Fruit fly (Drosophila melanogaster) whole organism, embryonic: Measurements from ENCODE around the gene Idh3b.

Experiments used
- Asciz ChIP-seq: fragments of 200-800 bp; sonication (Bioruptor generic); optimal IDR thresholded peaks from 2 replicates; lab custom pipeline; 2017; ENCODE audit warnings: missing biosample characterization, mild to moderate bottlenecking, missing genetic modification characterization, missing genetic modification reagents
- B-H2 ChIP-seq: fragments of 200-800 bp; sonication (Bioruptor generic); optimal IDR thresholded peaks from 2 replicates; lab custom pipeline; 2018; ENCODE audit warnings: missing biosample characterization, mild to moderate bottlenecking, missing genetic modification characterization
- BEAF-32 ChIP-seq: fragments of 200-800 bp; sonication (Bioruptor generic); optimal IDR thresholded peaks from 3 replicates; lab custom pipeline; 2017; ENCODE audit warnings: missing biosample characterization, missing genetic modification characterization, mild to moderate bottlenecking, moderate library complexity, missing genetic modification reagents
- CG1024 ChIP-seq: fragments of 200-800 bp; sonication (Bioruptor generic); IDR thresholded peaks from 2 replicates; pipeline ENCODE4 v1.3.6; 2022; ENCODE audit warnings: missing biosample characterization, missing genetic modification characterization
- CG10267 ChIP-seq: fragments of 200-800 bp; sonication (Bioruptor generic); optimal IDR thresholded peaks from 2 replicates; lab custom pipeline; 2018; ENCODE audit warnings: missing biosample characterization, mild to moderate bottlenecking, missing genetic modification characterization, moderate library complexity
- CG10366 ChIP-seq: fragments of 200-800 bp; sonication (Bioruptor generic); IDR thresholded peaks from 2 replicates; pipeline ENCODE4 v1.3.6; 2022; ENCODE audit warnings: missing biosample characterization, missing genetic modification characterization
- CG15269 ChIP-seq: fragments of 200-800 bp; sonication (Bioruptor generic); optimal IDR thresholded peaks from 2 replicates; lab custom pipeline; 2018; ENCODE audit warnings: missing biosample characterization, mild to moderate bottlenecking, missing genetic modification characterization, moderate library complexity
- CG15601 ChIP-seq: fragments of 200-800 bp; sonication (Bioruptor generic); optimal IDR thresholded peaks from 3 replicates; lab custom pipeline; 2019; ENCODE audit warnings: missing biosample characterization, mild to moderate bottlenecking, missing genetic modification characterization, moderate library complexity
- CG15696 ChIP-seq: fragments of 200-800 bp; sonication (Bioruptor generic); optimal IDR thresholded peaks from 2 replicates; lab custom pipeline; 2019; ENCODE audit warnings: missing biosample characterization, mild to moderate bottlenecking, missing genetic modification characterization, moderate library complexity
- CG18011 ChIP-seq: fragments of 200-800 bp; sonication (Bioruptor generic); optimal IDR thresholded peaks from 2 replicates; lab custom pipeline; 2017; ENCODE audit warnings: missing biosample characterization, missing genetic modification characterization, mild to moderate bottlenecking, moderate library complexity, missing genotype
- CG30431 ChIP-seq: fragments of 200-800 bp; sonication (Bioruptor generic); optimal IDR thresholded peaks from 2 replicates; lab custom pipeline; 2017; ENCODE audit warnings: missing biosample characterization, missing genetic modification characterization
- CG32767 ChIP-seq: fragments of 200-800 bp; sonication (Bioruptor generic); IDR thresholded peaks from 2 replicates; pipeline ENCODE4 v1.3.6; 2022; ENCODE audit warnings: missing biosample characterization, missing genetic modification characterization
- CG3847 ChIP-seq: fragments of 200-800 bp; sonication (Bioruptor generic); IDR thresholded peaks from 2 replicates; pipeline ENCODE4 v1.3.6; 2022; ENCODE audit warnings: missing biosample characterization, missing genetic modification characterization
- CG4282 ChIP-seq: fragments of 200-800 bp; sonication (Bioruptor generic); optimal IDR thresholded peaks from 2 replicates; lab custom pipeline; 2016; ENCODE audit warnings: missing biosample characterization, missing genetic modification characterization
- CG8089 ChIP-seq: fragments of 200-800 bp; sonication (Bioruptor generic); optimal IDR thresholded peaks from 3 replicates; lab custom pipeline; 2016; ENCODE audit warnings: missing biosample characterization, missing genetic modification characterization
- CG8290 ChIP-seq, 3 experiments: fragments of 200-800 bp; sonication (Bioruptor generic); optimal IDR thresholded peaks; 2 replicates each; lab custom pipeline; 2016 to 2019; ENCODE audit warnings: missing biosample characterization in 3 of 3, missing genetic modification characterization in 3 of 3, mild to moderate bottlenecking in 2 of 3, moderate library complexity in 1 of 3
- CG9817 ChIP-seq: fragments of 200-800 bp; sonication (Bioruptor generic); optimal IDR thresholded peaks from 2 replicates; lab custom pipeline; 2018; ENCODE audit warnings: missing biosample characterization, mild to moderate bottlenecking, missing genetic modification characterization, moderate library complexity
- Camta ChIP-seq: fragments of 200-800 bp; sonication (Bioruptor generic); optimal IDR thresholded peaks from 2 replicates; lab custom pipeline; 2016; ENCODE audit warnings: missing biosample characterization, missing genetic modification characterization
- Dp ChIP-seq: fragments of 200-800 bp; sonication (Bioruptor generic); optimal IDR thresholded peaks from 2 replicates; lab custom pipeline; 2018; ENCODE audit warnings: missing biosample characterization, mild to moderate bottlenecking, missing genetic modification characterization, moderate library complexity
- Dref ChIP-seq: fragments of 200-800 bp; sonication (Bioruptor generic); IDR thresholded peaks from 2 replicates; pipeline ENCODE4 v1.3.6; 2022; ENCODE audit warnings: missing biosample characterization, missing genetic modification characterization
- E2f2 ChIP-seq: fragments of 200-800 bp; sonication (Bioruptor generic); IDR thresholded peaks from 2 replicates; pipeline ENCODE4 v1.3.6; 2022; ENCODE audit warnings: missing biosample characterization, missing genetic modification characterization
- Fer2 ChIP-seq: fragments of 200-800 bp; sonication (Bioruptor generic); optimal IDR thresholded peaks from 2 replicates; lab custom pipeline; 2018; ENCODE audit warnings: missing biosample characterization, mild to moderate bottlenecking, missing genetic modification characterization, moderate library complexity
- Fer3 ChIP-seq: fragments of 200-800 bp; sonication (Bioruptor generic); optimal IDR thresholded peaks from 2 replicates; lab custom pipeline; 2018; ENCODE audit warnings: missing biosample characterization, mild to moderate bottlenecking, missing genetic modification characterization, moderate library complexity
- Hsf ChIP-seq: fragments of 200-800 bp; sonication (Bioruptor generic); optimal IDR thresholded peaks from 3 replicates; lab custom pipeline; 2016; ENCODE audit warnings: missing biosample characterization, missing genetic modification characterization
- Kr ChIP-seq: fragments of 200-800 bp; sonication (Bioruptor generic); optimal IDR thresholded peaks from 2 replicates; lab custom pipeline; 2017; ENCODE audit warnings: missing biosample characterization, mild to moderate bottlenecking, missing genetic modification characterization
- NFAT ChIP-seq: fragments of 200-800 bp; sonication (Bioruptor generic); IDR thresholded peaks from 2 replicates; pipeline ENCODE4 v1.3.6; 2022; ENCODE audit warnings: missing biosample characterization, missing genetic modification characterization
- Nf-YA ChIP-seq: fragments of 200-800 bp; sonication (Bioruptor generic); IDR thresholded peaks from 2 replicates; pipeline ENCODE4 v1.3.6; 2022; ENCODE audit warnings: missing biosample characterization, missing genetic modification characterization
- Spps ChIP-seq: fragments of 200-800 bp; sonication (Bioruptor generic); optimal IDR thresholded peaks from 2 replicates; lab custom pipeline; 2018; ENCODE audit warnings: missing biosample characterization, mild to moderate bottlenecking, missing genetic modification characterization
- TFAM ChIP-seq: fragments of 200-800 bp; sonication (Bioruptor generic); optimal IDR thresholded peaks from 2 replicates; lab custom pipeline; 2017; ENCODE audit warnings: missing biosample characterization, missing genetic modification characterization, inconsistent platforms
- Tbp ChIP-seq: fragments of >200 bp; optimal IDR thresholded peaks from 2 replicates; lab custom pipeline; 2018; ENCODE audit warnings: missing biosample characterization, missing genetic modification characterization
- Vsx1 ChIP-seq: fragments of 200-800 bp; sonication (Bioruptor generic); optimal IDR thresholded peaks from 2 replicates; lab custom pipeline; 2017; ENCODE audit warnings: missing biosample characterization, mild to moderate bottlenecking, missing genetic modification characterization, missing genetic modification reagents
- ab ChIP-seq: fragments of 200-800 bp; sonication (Bioruptor generic); optimal IDR thresholded peaks from 2 replicates; lab custom pipeline; 2016; ENCODE audit warnings: missing biosample characterization, missing genetic modification characterization
- ash1 ChIP-seq: fragments of 200-800 bp; sonication (Bioruptor generic); optimal IDR thresholded peaks from 2 replicates; lab custom pipeline; 2018; ENCODE audit warnings: missing biosample characterization, mild to moderate bottlenecking, missing genetic modification characterization
- bowl ChIP-seq: fragments of 200-800 bp; sonication (Bioruptor generic); IDR thresholded peaks from 2 replicates; pipeline ENCODE4 v1.3.6; 2022; ENCODE audit warnings: missing biosample characterization, missing genetic modification characterization
- chif ChIP-seq, 2 experiments: fragments of 200-800 bp; sonication (Bioruptor generic); optimal IDR thresholded peaks; 3 replicates each; lab custom pipeline; 2016; ENCODE audit warnings: missing biosample characterization in 2 of 2, missing genetic modification characterization in 2 of 2
- eyg ChIP-seq: fragments of 200-800 bp; sonication (Bioruptor generic); optimal IDR thresholded peaks from 3 replicates; lab custom pipeline; 2016; ENCODE audit warnings: missing biosample characterization, missing genetic modification characterization
- gfzf ChIP-seq: fragments of 200-800 bp; sonication (Bioruptor generic); optimal IDR thresholded peaks from 2 replicates; lab custom pipeline; 2016; ENCODE audit warnings: missing biosample characterization, mild to moderate bottlenecking, missing genetic modification characterization, moderate library complexity
- her ChIP-seq: fragments of 200-800 bp; sonication (Bioruptor generic); optimal IDR thresholded peaks from 2 replicates; lab custom pipeline; 2016; ENCODE audit warnings: missing biosample characterization, missing genetic modification characterization
- lilli ChIP-seq: fragments of 200-800 bp; sonication (Bioruptor generic); optimal IDR thresholded peaks from 3 replicates; lab custom pipeline; 2016; ENCODE audit warnings: missing biosample characterization, missing genetic modification characterization
- nau ChIP-seq: fragments of 200-800 bp; sonication (Bioruptor generic); optimal IDR thresholded peaks from 3 replicates; lab custom pipeline; 2017; ENCODE audit warnings: missing biosample characterization, mild to moderate bottlenecking, missing genetic modification characterization, missing genetic modification reagents
- pho ChIP-seq: fragments of 200-800 bp; sonication (Bioruptor generic); optimal IDR thresholded peaks from 2 replicates; lab custom pipeline; 2016; ENCODE audit warnings: missing biosample characterization, missing genetic modification characterization
- phol ChIP-seq: fragments of 200-800 bp; sonication (Bioruptor generic); optimal IDR thresholded peaks from 3 replicates; lab custom pipeline; 2018; ENCODE audit warnings: missing biosample characterization, mild to moderate bottlenecking, missing genetic modification characterization, moderate library complexity
- salm ChIP-seq: fragments of 200-800 bp; sonication (Bioruptor generic); optimal IDR thresholded peaks from 2 replicates; lab custom pipeline; 2018; ENCODE audit warnings: missing biosample characterization, mild to moderate bottlenecking, missing genetic modification characterization
- schlank ChIP-seq: fragments of 200-800 bp; sonication (Bioruptor generic); optimal IDR thresholded peaks from 2 replicates; lab custom pipeline; 2018; ENCODE audit warnings: missing biosample characterization, mild to moderate bottlenecking, missing genetic modification characterization
- so ChIP-seq: fragments of 200-800 bp; sonication (Bioruptor generic); IDR thresholded peaks from 3 replicates; pipeline ENCODE4 v1.3.6; 2022; ENCODE audit warnings: missing biosample characterization, missing genetic modification characterization
- stwl ChIP-seq: fragments of 200-800 bp; sonication (Bioruptor generic); optimal IDR thresholded peaks from 3 replicates; lab custom pipeline; 2018; ENCODE audit warnings: missing biosample characterization, mild to moderate bottlenecking, missing genetic modification characterization, moderate library complexity
- trem ChIP-seq: fragments of 200-800 bp; optimal IDR thresholded peaks from 3 replicates; lab custom pipeline; 2019; ENCODE audit warnings: missing biosample characterization, mild to moderate bottlenecking, missing genetic modification characterization, moderate library complexity
- twi ChIP-seq: fragments of 200-800 bp; optimal IDR thresholded peaks from 2 replicates; lab custom pipeline; 2019; ENCODE audit warnings: missing biosample characterization, mild to moderate bottlenecking, missing genetic modification characterization, moderate library complexity
- tx ChIP-seq: fragments of 200-800 bp; sonication (Bioruptor generic); optimal IDR thresholded peaks from 2 replicates; lab custom pipeline; 2016; ENCODE audit warnings: missing biosample characterization, missing genetic modification characterization
- zen2 ChIP-seq: fragments of 200-800 bp; sonication (Bioruptor generic); IDR thresholded peaks from 3 replicates; pipeline ENCODE4 v1.3.6; 2022; ENCODE audit warnings: missing biosample characterization, missing genetic modification characterization; ENCODE audit not compliant: partially characterized antibody
- zfh2 ChIP-seq: fragments of 200-800 bp; sonication (Bioruptor generic); optimal IDR thresholded peaks from 2 replicates; lab custom pipeline; 2016; ENCODE audit warnings: missing biosample characterization, missing genetic modification characterization

Idh3b gene

DNA sequence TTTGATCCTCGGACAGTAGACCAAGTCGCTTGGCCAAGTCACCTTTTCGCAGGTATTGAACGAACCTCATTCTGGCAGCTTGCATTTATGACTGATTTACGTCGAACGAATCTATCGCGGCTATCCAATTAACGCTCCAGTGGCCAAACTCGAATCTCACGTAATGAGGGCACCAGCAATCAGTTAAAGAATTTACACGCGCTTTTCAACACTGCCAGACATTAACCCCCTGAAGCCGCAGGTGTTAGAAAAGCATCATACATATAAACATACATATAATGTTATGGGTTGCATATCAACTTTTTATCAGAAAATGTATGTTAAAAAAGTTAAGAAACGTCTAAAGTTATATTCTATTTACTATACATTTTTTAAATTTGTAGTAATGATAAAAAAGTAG lies 6.1 kb upstream of the Idh3b start, which contains the start of gene CG6028 (continued):
- TF ChIP-seq TFAM (GFP tag; lab: Kevin White, UChicago) (no peak), CG15696 (tag; lab: Kevin White, UChicago) (no peak), zen2 (no peak), Asciz (GFP tag; lab: Kevin White, UChicago) (no peak), BEAF-32 (GFP tag; lab: Kevin White, UChicago) (peak; percentile 21), gfzf (no peak), CG10267 (peak; percentile 85), CG30431 (no peak), CG9817 (tag; lab: Kevin White, UChicago) (no peak), E2f2 (GFP tag; lab: Robert Waterston, UW) (no peak; the same call in 1 of the 2 replicates), eyg (GFP tag; lab: Kevin White, UChicago) (no peak), Dp (GFP tag; lab: Kevin White, UChicago) (no peak), pho (no peak), Camta (no peak), B-H2 (GFP tag; lab: Kevin White, UChicago) (peak; percentile 56), zfh2 (peak; percentile 28), CG1024 (no peak), her (GFP tag; lab: Kevin White, UChicago) (peak; percentile 9), CG15269 (tag; lab: Kevin White, UChicago) (peak; percentile 18), Spps (tag; lab: Kevin White, UChicago) (no peak), Kr (no peak), Nf-YA (no peak), chif (GFP tag; optimal IDR thresholded peaks at IDR 0.05; lab: Kevin White, UChicago) (no peak), CG32767 (GFP tag; lab: Robert Waterston, UW) (no peak), CG4282 (GFP tag; lab: Kevin White, UChicago) (no peak), Vsx1 (GFP tag; lab: Kevin White, UChicago) (no peak), ash1 (GFP tag; lab: Kevin White, UChicago) (no peak), twi (tag; lab: Kevin White, UChicago) (no peak), lilli (GFP tag; lab: Kevin White, UChicago) (peak; percentile 53), CG3847 (GFP tag; lab: Robert Waterston, UW) (peak; percentile 39; the same call in 1 of the 2 replicates), phol (no peak), Dref (GFP tag; lab: Robert Waterston, UW) (no peak), Hsf (GFP tag; lab: Kevin White, UChicago) (peak; percentile 7), CG18011 (no peak), so (GFP tag; lab: Robert Waterston, UW) (0 out of 3 replicates have a peak, but pooled peaks have one; percentile 26), Fer3 (no peak), Fer2 (no peak), CG8290 (GFP tag; optimal IDR thresholded peaks at IDR 0.05; lab: Kevin White, UChicago) (no peak), CG8290 (tag; optimal IDR thresholded peaks at IDR 0.05; lab: Kevin White, UChicago) (peak in 1 of 2 experiments; percentile 70), ab (GFP tag; lab: Kevin White, UChicago) (no peak), CG15601 (tag; lab: Kevin White, UChicago) (no peak), nau (GFP tag; lab: Kevin White, UChicago) (no peak), trem (peak; percentile 2), schlank (no peak), CG8089 (GFP tag; lab: Kevin White, UChicago) (no peak), tx (no peak), CG10366 (no peak), salm (tag; lab: Kevin White, UChicago) (no peak), NFAT (peak; percentile 62), stwl (peak; percentile 80), Tbp (no peak), bowl (GFP tag; lab: Robert Waterston, UW) (no peak)
